Worm (Caenorhabditis elegans) whole organism, early embryonic: ENCODE data around the gene W01C9.2.

Source experiments
- ama-1 ChIP-seq: fragments of 150-350 bp; optimal IDR thresholded peaks from 2 replicates; lab custom pipeline; 2014
- ceh-36 ChIP-seq: sonication (generic microtip); optimal IDR thresholded peaks from 2 replicates; lab custom pipeline; 2016; ENCODE audit warnings: missing genetic modification characterization, inconsistent platforms, missing compliant biosample characterization
- hnd-1 ChIP-seq: sonication (generic microtip); optimal IDR thresholded peaks from 2 replicates; lab custom pipeline; 2016; ENCODE audit warnings: missing genetic modification characterization, missing compliant biosample characterization
- sea-1 ChIP-seq: fragments of 200-800 bp; sonication (Bioruptor generic); conservative IDR thresholded peaks from 2 replicates; pipeline ENCODE4 v1.3.6; 2022; ENCODE audit warnings: missing genetic modification characterization, missing compliant biosample characterization

- TF ChIP-seq ceh-36 (no peak), sea-1 (GFP tag; lab: Robert Waterston, UW) (no peak), ama-1 (lab: Kevin White, UChicago) (no peak), hnd-1 (tag; lab: Kevin White, UChicago) (no peak)
Observed at ce11 chrII:8494228-8494717, 41.9 kb upstream of the W01C9.2 start, which contains the start of gene M05D6.9.
